Worm (Caenorhabditis elegans): ENCODE measurements around the gene abf-4.

- no peak for TF ChIP-seq nhr-90 (tag; optimal IDR thresholded peaks at IDR 0.05)
- TF ChIP-seq F23B12.7 (tag; optimal IDR thresholded peaks at IDR 0.05; ENCODE audit: insufficient read depth): no peak
- no peak for TF ChIP-seq T07F8.4 (tag; optimal IDR thresholded peaks at IDR 0.05)
- no peak for TF ChIP-seq madf-8 (GFP tag; conservative IDR thresholded peaks at IDR 0.05)
- TF ChIP-seq madf-6 (GFP tag; IDR thresholded peaks at IDR 0.05): no peak
- TF ChIP-seq xnd-1 (tag; optimal IDR thresholded peaks at IDR 0.05): no peak
- no peak for TF ChIP-seq somi-1 (GFP tag; optimal IDR thresholded peaks at IDR 0.05)
- no peak for TF ChIP-seq ztf-25 (GFP tag; IDR thresholded peaks at IDR 0.05)
- TF ChIP-seq F52B5.7 (tag; optimal IDR thresholded peaks at IDR 0.05): no peak
- TF ChIP-seq let-607 (tag; optimal IDR thresholded peaks at IDR 0.05): no peak
- no peak for TF ChIP-seq ekl-4 (GFP tag; IDR thresholded peaks at IDR 0.05)
Measured at ce11 chrV:20595653-20596052, 37.5 kb upstream of the abf-4 start, which contains the start of gene F26F2.11.

All from whole organism, young adult.